Worm (Caenorhabditis elegans): ENCODE results near the gene nhr-239.

DNA sequence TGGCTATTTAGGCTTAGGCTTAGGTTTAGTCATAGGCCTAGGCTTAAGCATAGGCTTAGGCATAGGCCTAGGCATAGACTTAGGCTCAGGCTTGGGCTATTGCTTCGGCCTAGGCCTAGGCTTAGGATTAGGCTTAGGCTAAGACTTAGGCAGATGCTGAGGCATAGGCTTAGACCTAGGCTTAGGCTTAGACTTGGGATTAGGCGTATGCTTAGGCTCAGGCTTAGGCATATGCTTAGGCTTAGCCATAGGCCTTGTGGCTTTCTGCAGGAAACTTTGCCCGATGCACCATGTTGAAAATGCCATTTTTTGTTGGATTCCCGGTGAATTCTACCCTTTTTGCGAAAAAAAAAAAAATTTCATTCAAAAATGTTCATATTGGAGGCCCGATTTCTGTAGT is 16.5 kb downstream of the nhr-239 start:
- TF ChIP-seq B0310.2 (tag; optimal IDR thresholded peaks at IDR 0.05) (no peak), ama-1 (optimal IDR thresholded peaks at IDR 0.05) (no peak), pes-1 (GFP tag; IDR thresholded peaks at IDR 0.05) (no peak), ceh-13 (GFP tag; optimal IDR thresholded peaks at IDR 0.05) (no peak), aly-1 (tag; optimal IDR thresholded peaks at IDR 0.05) (no peak), tbx-37 (GFP tag; conservative IDR thresholded peaks at IDR 0.05) (no peak), tbx-11 (GFP tag; IDR thresholded peaks at IDR 0.05) (no peak), flt-1 (GFP tag; IDR thresholded peaks at IDR 0.05) (no peak), hnd-1 (tag; optimal IDR thresholded peaks at IDR 0.05) (no peak), ets-7 (tag; optimal IDR thresholded peaks at IDR 0.05) (no peak), scrt-1 (GFP tag; IDR thresholded peaks at IDR 0.05) (no peak)

Data from whole organism, early embryonic.